Fruit fly (Drosophila melanogaster) whole organism, embryonic: ENCODE measurements around the gene CG32812.

Experiments
- Antp ChIP-seq: fragments of 200-800 bp; sonication (Bioruptor generic); optimal IDR thresholded peaks from 3 replicates; lab custom pipeline; 2016; ENCODE audit warnings: missing biosample characterization, missing genetic modification characterization
- CG10366 ChIP-seq: fragments of 200-800 bp; sonication (Bioruptor generic); IDR thresholded peaks from 2 replicates; pipeline ENCODE4 v1.3.6; 2022; ENCODE audit warnings: missing biosample characterization, missing genetic modification characterization
- CG12155 ChIP-seq: fragments of 200-800 bp; sonication (Bioruptor generic); optimal IDR thresholded peaks from 3 replicates; lab custom pipeline; 2016; ENCODE audit warnings: missing biosample characterization, missing genetic modification characterization
- CG12219 ChIP-seq: fragments of 200-800 bp; sonication (Bioruptor generic); optimal IDR thresholded peaks from 3 replicates; lab custom pipeline; 2018; ENCODE audit warnings: missing biosample characterization, mild to moderate bottlenecking, missing genetic modification characterization
- CG12391 ChIP-seq: fragments of 200-800 bp; sonication (Bioruptor generic); optimal IDR thresholded peaks from 3 replicates; lab custom pipeline; 2018; ENCODE audit warnings: missing biosample characterization, mild to moderate bottlenecking, missing genetic modification characterization, moderate library complexity
- CG14014 ChIP-seq: fragments of 200-800 bp; sonication (Bioruptor generic); IDR thresholded peaks from 2 replicates; pipeline ENCODE4 v1.3.6; 2022; ENCODE audit warnings: missing biosample characterization, missing genetic modification characterization
- CG18011 ChIP-seq: fragments of 200-800 bp; sonication (Bioruptor generic); optimal IDR thresholded peaks from 2 replicates; lab custom pipeline; 2017; ENCODE audit warnings: missing biosample characterization, missing genetic modification characterization, mild to moderate bottlenecking, moderate library complexity, missing genotype
- CG30403 ChIP-seq: fragments of 200-800 bp; sonication (Bioruptor generic); optimal IDR thresholded peaks from 3 replicates; lab custom pipeline; 2016; ENCODE audit warnings: missing biosample characterization, missing genetic modification characterization
- CG30431 ChIP-seq: fragments of 200-800 bp; sonication (Bioruptor generic); optimal IDR thresholded peaks from 2 replicates; lab custom pipeline; 2017; ENCODE audit warnings: missing biosample characterization, missing genetic modification characterization
- CG31224 ChIP-seq: fragments of 200-800 bp; sonication (Bioruptor generic); IDR thresholded peaks from 2 replicates; pipeline ENCODE4 v1.3.6; 2022; ENCODE audit warnings: missing biosample characterization, missing genetic modification characterization
- CG31441 ChIP-seq: fragments of 200-800 bp; sonication (Bioruptor generic); IDR thresholded peaks from 2 replicates; pipeline ENCODE4 v1.3.6; 2022; ENCODE audit warnings: missing biosample characterization, missing genetic modification characterization
- CG33557 ChIP-seq: fragments of 200-800 bp; sonication (Bioruptor generic); optimal IDR thresholded peaks from 2 replicates; lab custom pipeline; 2019; ENCODE audit warnings: missing biosample characterization, mild to moderate bottlenecking, missing genetic modification characterization, moderate library complexity
- CG4404 ChIP-seq: fragments of 200-800 bp; sonication (Bioruptor generic); IDR thresholded peaks from 2 replicates; pipeline ENCODE4 v1.3.6; 2022; ENCODE audit warnings: missing biosample characterization, missing genetic modification characterization
- CG4617 ChIP-seq: fragments of 200-800 bp; sonication (Bioruptor generic); optimal IDR thresholded peaks from 3 replicates; lab custom pipeline; 2016; ENCODE audit warnings: missing biosample characterization, missing genetic modification characterization, borderline replicate concordance
- CG6813 ChIP-seq: fragments of 200-800 bp; sonication (Bioruptor generic); optimal IDR thresholded peaks from 2 replicates; lab custom pipeline; 2017; ENCODE audit warnings: missing biosample characterization, missing genetic modification characterization, mild to moderate bottlenecking, moderate library complexity, missing genetic modification reagents
- CG7839 ChIP-seq: fragments of 200-800 bp; sonication (Bioruptor generic); optimal IDR thresholded peaks from 3 replicates; lab custom pipeline; 2018; ENCODE audit warnings: missing biosample characterization, mild to moderate bottlenecking, missing genetic modification characterization, moderate library complexity
- CG8765 ChIP-seq: fragments of 200-800 bp; sonication (Bioruptor generic); IDR thresholded peaks from 2 replicates; pipeline ENCODE4 v1.3.6; 2022; ENCODE audit warnings: missing biosample characterization, missing genetic modification characterization
- CG9215 ChIP-seq: fragments of 200-800 bp; sonication (Bioruptor generic); IDR thresholded peaks from 2 replicates; pipeline ENCODE4 v1.3.6; 2022; ENCODE audit warnings: missing biosample characterization, missing genetic modification characterization
- CG9609 ChIP-seq: fragments of 200-800 bp; sonication (Bioruptor generic); optimal IDR thresholded peaks from 3 replicates; lab custom pipeline; 2016; ENCODE audit warnings: missing biosample characterization, missing genetic modification characterization
- Dp ChIP-seq: fragments of 200-800 bp; sonication (Bioruptor generic); optimal IDR thresholded peaks from 2 replicates; lab custom pipeline; 2018; ENCODE audit warnings: missing biosample characterization, mild to moderate bottlenecking, missing genetic modification characterization, moderate library complexity
- Gug ChIP-seq: fragments of 200-800 bp; sonication (Bioruptor generic); IDR thresholded peaks from 4 replicates; pipeline ENCODE4 v1.3.6; 2022; ENCODE audit warnings: missing biosample characterization, missing genetic modification characterization
- Hey ChIP-seq: fragments of 200-800 bp; sonication (Bioruptor generic); optimal IDR thresholded peaks from 3 replicates; lab custom pipeline; 2018; ENCODE audit warnings: missing biosample characterization, mild to moderate bottlenecking, missing genetic modification characterization
- HmgZ ChIP-seq: fragments of 200-800 bp; sonication (Bioruptor generic); optimal IDR thresholded peaks from 2 replicates; lab custom pipeline; 2018; ENCODE audit warnings: missing biosample characterization, mild to moderate bottlenecking, missing genetic modification characterization
- Mrtf ChIP-seq: fragments of 200-800 bp; sonication (Bioruptor generic); IDR thresholded peaks from 3 replicates; pipeline ENCODE4 v1.3.6; 2022; ENCODE audit warnings: missing biosample characterization, missing genetic modification characterization
- Ptx1 ChIP-seq: fragments of 200-800 bp; sonication (Bioruptor generic); IDR thresholded peaks from 2 replicates; pipeline ENCODE4 v1.3.6; 2022; ENCODE audit warnings: missing biosample characterization, missing genetic modification characterization
- Sox102F ChIP-seq: fragments of 200-800 bp; sonication (Bioruptor generic); optimal IDR thresholded peaks from 2 replicates; lab custom pipeline; 2018; ENCODE audit warnings: missing biosample characterization, mild to moderate bottlenecking, missing genetic modification characterization, moderate library complexity
- Sry-β ChIP-seq: fragments of 200-800 bp; sonication (Bioruptor generic); optimal IDR thresholded peaks from 2 replicates; lab custom pipeline; 2018; ENCODE audit warnings: missing biosample characterization, mild to moderate bottlenecking, missing genetic modification characterization, moderate library complexity
- bcd ChIP-seq: fragments of 200-800 bp; sonication (Bioruptor generic); optimal IDR thresholded peaks from 2 replicates; lab custom pipeline; 2017; ENCODE audit warnings: missing biosample characterization, mild to moderate bottlenecking, missing genetic modification characterization
- bowl ChIP-seq: fragments of 200-800 bp; sonication (Bioruptor generic); IDR thresholded peaks from 2 replicates; pipeline ENCODE4 v1.3.6; 2022; ENCODE audit warnings: missing biosample characterization, missing genetic modification characterization
- btn ChIP-seq: fragments of 200-800 bp; sonication (Bioruptor generic); optimal IDR thresholded peaks from 2 replicates; lab custom pipeline; 2016; ENCODE audit warnings: missing biosample characterization, missing genetic modification characterization
- cas ChIP-seq: fragments of 200-800 bp; sonication (Bioruptor generic); IDR thresholded peaks from 2 replicates; pipeline ENCODE4 v1.3.6; 2022; ENCODE audit warnings: missing biosample characterization, missing genetic modification characterization
- cato ChIP-seq: fragments of 200-800 bp; sonication (Bioruptor generic); optimal IDR thresholded peaks from 2 replicates; lab custom pipeline; 2016; ENCODE audit warnings: missing biosample characterization, missing genetic modification characterization, borderline replicate concordance
- danr ChIP-seq: fragments of 200-800 bp; sonication (Bioruptor generic); IDR thresholded peaks from 2 replicates; pipeline ENCODE4 v1.3.6; 2022; ENCODE audit warnings: missing biosample characterization, missing genetic modification characterization
- dimm ChIP-seq: fragments of 200-800 bp; sonication (Bioruptor generic); IDR thresholded peaks from 2 replicates; pipeline ENCODE4 v1.3.6; 2022; ENCODE audit warnings: missing biosample characterization, missing genetic modification characterization
- dmrt99B ChIP-seq: fragments of 200-800 bp; sonication (Bioruptor generic); optimal IDR thresholded peaks from 2 replicates; lab custom pipeline; 2018; ENCODE audit warnings: missing biosample characterization, mild to moderate bottlenecking, missing genetic modification characterization, moderate library complexity
- ftz-f1 ChIP-seq: fragments of 200-800 bp; sonication (Bioruptor generic); optimal IDR thresholded peaks from 2 replicates; lab custom pipeline; 2016; ENCODE audit warnings: missing biosample characterization, missing genetic modification characterization
- h ChIP-seq: fragments of >200 bp; optimal IDR thresholded peaks from 2 replicates; lab custom pipeline; 2017
- ind ChIP-seq: fragments of 200-800 bp; sonication (Bioruptor generic); optimal IDR thresholded peaks from 3 replicates; lab custom pipeline; 2016; ENCODE audit warnings: missing biosample characterization, missing genetic modification characterization
- jigr1 ChIP-seq: fragments of 200-800 bp; sonication (Bioruptor generic); IDR thresholded peaks from 3 replicates; pipeline ENCODE4 v1.3.6; 2022; ENCODE audit warnings: missing biosample characterization, missing genetic modification characterization
- lab ChIP-seq: fragments of 200-800 bp; sonication (Bioruptor generic); optimal IDR thresholded peaks from 3 replicates; lab custom pipeline; 2017; ENCODE audit warnings: missing biosample characterization, missing genetic modification characterization, mild to moderate bottlenecking, moderate library complexity, missing genetic modification reagents
- oc ChIP-seq: fragments of 200-800 bp; sonication (Bioruptor generic); optimal IDR thresholded peaks from 2 replicates; lab custom pipeline; 2018; ENCODE audit warnings: missing biosample characterization, mild to moderate bottlenecking, missing genetic modification characterization, moderate library complexity
- odd ChIP-seq: fragments of 200-800 bp; sonication (Bioruptor generic); optimal IDR thresholded peaks from 2 replicates; lab custom pipeline; 2017; ENCODE audit warnings: missing biosample characterization, mild to moderate bottlenecking, missing genetic modification characterization
- pita ChIP-seq: fragments of 200-800 bp; sonication (Bioruptor generic); optimal IDR thresholded peaks from 2 replicates; lab custom pipeline; 2017; ENCODE audit warnings: missing biosample characterization, mild to moderate bottlenecking, missing genetic modification characterization
- repo ChIP-seq: fragments of 200-800 bp; sonication (Bioruptor generic); optimal IDR thresholded peaks from 2 replicates; lab custom pipeline; 2016; ENCODE audit warnings: missing biosample characterization, missing genetic modification characterization
- sima ChIP-seq: fragments of 200-800 bp; sonication (Bioruptor generic); optimal IDR thresholded peaks from 2 replicates; lab custom pipeline; 2016; ENCODE audit warnings: missing biosample characterization, missing genetic modification characterization
- slp2 ChIP-seq: fragments of 200-800 bp; sonication (Bioruptor generic); optimal IDR thresholded peaks from 2 replicates; lab custom pipeline; 2016; ENCODE audit warnings: missing biosample characterization, missing genetic modification characterization
- tap ChIP-seq: fragments of 200-800 bp; optimal IDR thresholded peaks from 3 replicates; lab custom pipeline; 2019; ENCODE audit warnings: missing biosample characterization, mild to moderate bottlenecking, missing genetic modification characterization, moderate library complexity
- tna ChIP-seq: fragments of 200-800 bp; sonication (Bioruptor generic); IDR thresholded peaks from 2 replicates; pipeline ENCODE4 v1.3.6; 2022; ENCODE audit warnings: missing biosample characterization, missing genetic modification characterization; ENCODE audit not compliant: partially characterized antibody
- toy ChIP-seq: fragments of 200-800 bp; sonication (Bioruptor generic); IDR thresholded peaks from 2 replicates; pipeline ENCODE4 v1.3.6; 2022; ENCODE audit warnings: missing biosample characterization, missing genetic modification characterization
- trh ChIP-seq: fragments of 200-800 bp; sonication (Bioruptor generic); optimal IDR thresholded peaks from 2 replicates; lab custom pipeline; 2016; ENCODE audit warnings: missing biosample characterization, missing genetic modification characterization

Gene CG32812

dm6 chrX:1276757-1277527 lies 10.1 kb upstream of the CG32812 start (continued):
- TF ChIP-seq CG6813 (peak; percentile 89), odd (GFP tag; lab: Kevin White, UChicago) (peak; percentile 87), Sox102F (GFP tag; lab: Kevin White, UChicago) (peak; percentile 92), bowl (peak; percentile 81), CG31224 (peak; percentile 95), CG7839 (tag; lab: Kevin White, UChicago) (peak; percentile 94), sima (GFP tag; lab: Kevin White, UChicago) (peak; percentile 78), HmgZ (tag; lab: Kevin White, UChicago) (peak; percentile 87), h (lab: Kevin White, UChicago) (no peak), btn (peak; percentile 80), CG14014 (GFP tag; lab: Robert Waterston, UW) (peak; percentile 94), CG18011 (peak; percentile 79), dimm (peak; percentile 89), bcd (GFP tag; lab: Kevin White, UChicago) (peak; percentile 91), toy (GFP tag; lab: Robert Waterston, UW) (peak; percentile 86), Hey (tag; lab: Kevin White, UChicago) (peak; percentile 78), CG8765 (peak; percentile 68; the same call in 1 of the 2 replicates), Sry-β (GFP tag; lab: Kevin White, UChicago) (no peak), Ptx1 (GFP tag; lab: Robert Waterston, UW) (peak; percentile 95), ind (peak; percentile 93), CG4617 (GFP tag; lab: Kevin White, UChicago) (peak; percentile 77), tna (GFP tag; lab: Robert Waterston, UW) (no peak), CG9609 (peak; percentile 93), Dp (GFP tag; lab: Kevin White, UChicago) (no peak), Mrtf (GFP tag; lab: Robert Waterston, UW) (peak; percentile 91), CG12219 (GFP tag; lab: Kevin White, UChicago) (peak; percentile 94), CG10366 (peak; percentile 93), tap (tag; lab: Kevin White, UChicago) (peak; percentile 75), cas (GFP tag; lab: Robert Waterston, UW) (peak; percentile 85), repo (GFP tag; lab: Kevin White, UChicago) (peak; percentile 84), Gug (peak; percentile 94), ftz-f1 (GFP tag; lab: Kevin White, UChicago) (peak; percentile 63), dmrt99B (tag; lab: Kevin White, UChicago) (peak; percentile 95), CG30431 (GFP tag; lab: Kevin White, UChicago) (peak; percentile 83), slp2 (GFP tag; lab: Kevin White, UChicago) (peak; percentile 88), jigr1 (GFP tag; lab: Robert Waterston, UW) (peak; percentile 70; the same call in 1 of the 3 replicates), CG30403 (GFP tag; lab: Kevin White, UChicago) (peak; percentile 89), lab (peak; percentile 97), CG4404 (GFP tag; lab: Robert Waterston, UW) (peak; percentile 66; the same call in 1 of the 2 replicates), CG33557 (GFP tag; lab: Kevin White, UChicago) (no peak), CG31441 (GFP tag; lab: Robert Waterston, UW) (peak; percentile 87), CG12391 (peak; percentile 85), CG12155 (GFP tag; lab: Kevin White, UChicago) (peak; percentile 90), cato (GFP tag; lab: Kevin White, UChicago) (peak; percentile 77), danr (peak; percentile 91), CG9215 (GFP tag; lab: Robert Waterston, UW) (peak; percentile 87), trh (GFP tag; lab: Kevin White, UChicago) (peak; percentile 76), oc (tag; lab: Kevin White, UChicago) (peak; percentile 90), pita (GFP tag; lab: Kevin White, UChicago) (no peak), Antp (GFP tag; lab: Kevin White, UChicago) (peak; percentile 93)
